Worm (Caenorhabditis elegans): ENCODE results near the gene Y22D7AL.3.

Gene Y22D7AL.3

DNA sequence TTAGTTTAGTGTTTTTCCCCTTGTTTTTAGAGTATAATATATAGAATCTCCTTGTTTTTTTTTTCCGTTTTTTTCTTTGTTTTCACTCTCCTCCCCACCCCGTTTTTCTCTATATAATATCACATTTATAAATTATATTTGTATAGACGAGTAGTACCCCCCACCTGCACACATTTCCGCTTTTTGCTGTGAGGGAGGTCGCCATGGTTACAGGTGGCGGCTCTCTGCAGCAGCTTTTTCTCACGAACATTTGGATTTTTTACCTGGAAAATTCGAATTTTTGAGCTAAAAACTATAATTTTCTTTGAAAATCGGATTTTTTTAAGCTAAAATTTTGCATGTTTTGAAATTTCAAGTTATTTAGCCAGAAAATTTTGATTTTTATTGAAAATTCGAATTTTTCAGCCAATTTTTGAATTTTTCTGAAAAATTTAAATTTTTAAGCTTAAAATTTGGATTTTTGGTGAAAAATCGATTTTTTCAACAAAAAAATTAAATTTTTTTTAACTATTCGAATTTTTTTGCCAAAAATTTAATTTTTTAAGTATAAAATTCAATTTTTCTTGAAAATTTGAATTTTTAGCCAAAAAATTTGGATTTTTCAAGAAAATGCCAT, 15.5 kb upstream of the Y22D7AL.3 start:
- TF ChIP-seq jun-1 (tag; optimal IDR thresholded peaks at IDR 0.05) (no peak), C04F5.9 (tag; optimal IDR thresholded peaks at IDR 0.05) (no peak), efl-1 (optimal IDR thresholded peaks at IDR 0.05) (no peak), efl-1 (GFP tag; optimal IDR thresholded peaks at IDR 0.05 in 1 of 2) (peak in 1 of 2 experiments; percentile 70), lsy-2 (tag; optimal IDR thresholded peaks at IDR 0.05) (no peak)

DNA sequence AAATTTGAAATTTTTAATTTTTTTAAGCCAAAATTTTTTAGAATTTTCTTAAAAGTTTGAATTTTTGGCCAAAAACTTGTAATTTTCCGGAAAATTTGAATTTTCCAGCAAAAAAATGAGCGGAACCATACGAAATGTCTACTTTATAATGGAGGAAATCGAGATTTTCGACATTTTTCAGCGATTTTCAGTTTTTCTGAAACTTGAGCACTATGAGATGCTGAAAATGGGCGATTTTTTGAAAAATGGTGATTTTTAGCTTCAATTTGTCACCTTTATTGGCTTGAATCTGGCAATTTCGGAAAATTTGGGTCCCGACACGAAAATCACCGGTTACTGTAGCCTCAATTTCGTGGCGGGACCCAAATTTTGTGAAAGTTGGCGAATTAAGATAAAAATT, 14.7 kb upstream of the Y22D7AL.3 start, which contains the start of gene Y22D7AL.4:
Gene Y22D7AL.4 (plus strand): TSS at position 109 of the 400 bp plus-strand sequence.
- no peak for TF ChIP-seq efl-1 (optimal IDR thresholded peaks at IDR 0.05)
- peak in 1 of 2 experiments; percentile 13 for TF ChIP-seq efl-1 (GFP tag; optimal IDR thresholded peaks at IDR 0.05 in 1 of 2)
- no peak for TF ChIP-seq pax-3 (tag; optimal IDR thresholded peaks at IDR 0.05)
- peak; percentile 52 for TF ChIP-seq nhr-85 (tag)

- no peak for TF ChIP-seq isw-1 (GFP tag; IDR thresholded peaks at IDR 0.05)
- TF ChIP-seq egl-27 (tag; optimal IDR thresholded peaks at IDR 0.05), result no peak
- no peak for TF ChIP-seq dpl-1 (GFP tag; optimal IDR thresholded peaks at IDR 0.05)
- TF ChIP-seq fkh-10 (GFP tag; optimal IDR thresholded peaks at IDR 0.05), result no peak
- TF ChIP-seq nhr-20 (tag; optimal IDR thresholded peaks at IDR 0.05), result no peak
- no peak for TF ChIP-seq F16B12.6 (tag; optimal IDR thresholded peaks at IDR 0.05)
- no peak for TF ChIP-seq nhr-12 (tag; optimal IDR thresholded peaks at IDR 0.05)
- no peak for TF ChIP-seq ceh-8 (GFP tag; optimal IDR thresholded peaks at IDR 0.05)
- no peak for TF ChIP-seq ceh-88 (GFP tag; IDR thresholded peaks at IDR 0.05)
- no peak for TF ChIP-seq C16A3.4 (tag; optimal IDR thresholded peaks at IDR 0.05)
Observed at ce11 chrIII:1634270-1634669, 7.0 kb upstream of the Y22D7AL.3 start, which contains the start of gene Y22D7AL.11. TSS of gene Y22D7AL.11 (minus strand) at chrIII:1634370.

- TF ChIP-seq ztf-11 (tag; optimal IDR thresholded peaks at IDR 0.05) (no peak), nhr-47 (tag; optimal IDR thresholded peaks at IDR 0.05) (no peak), pqm-1 (tag; optimal IDR thresholded peaks at IDR 0.05) (no peak)
Observed at ce11 chrIII:1638345-1638744, 2.9 kb upstream of the Y22D7AL.3 start.

DNA sequence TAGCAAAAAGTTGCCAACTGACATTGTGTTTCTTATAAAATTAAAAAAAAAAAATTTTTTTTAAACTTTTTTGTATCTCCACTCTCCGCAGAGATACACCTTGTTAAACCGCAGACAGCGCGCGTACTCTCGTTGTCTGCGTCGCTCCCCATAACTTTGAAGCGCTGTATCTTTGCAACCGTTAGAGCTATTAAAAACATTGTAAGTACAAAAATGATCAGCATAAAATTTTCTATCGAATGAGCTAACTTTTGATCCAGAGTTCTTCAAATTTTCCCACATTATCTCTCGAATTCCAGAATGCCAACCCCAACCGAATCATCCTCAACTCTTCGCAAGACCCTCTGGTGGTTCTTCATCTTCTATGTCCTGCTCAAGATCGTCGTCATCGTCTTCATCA, 10.9 kb downstream of the Y22D7AL.3 start, which contains the start of gene Y22D7AL.1:
Gene Y22D7AL.1 (plus strand): TSS at position 301 of the 400 bp plus-strand sequence.
- no peak for TF ChIP-seq mab-9 (GFP tag; IDR thresholded peaks at IDR 0.05)

- no peak for TF ChIP-seq aha-1 (tag; optimal IDR thresholded peaks at IDR 0.05)
- no peak for TF ChIP-seq hpl-2 (GFP tag; optimal IDR thresholded peaks at IDR 0.05)
- no peak for TF ChIP-seq hlh-4 (tag; optimal IDR thresholded peaks at IDR 0.05)
- TF ChIP-seq egl-13 (tag; optimal IDR thresholded peaks at IDR 0.05), result no peak
- TF ChIP-seq efl-1 (optimal IDR thresholded peaks at IDR 0.05), result no peak
- TF ChIP-seq efl-1 (GFP tag; optimal IDR thresholded peaks at IDR 0.05 in 1 of 2), result peak in 1 of 2 experiments; percentile 52
Observed at ce11 chrIII:1652925-1653324, 11.7 kb downstream of the Y22D7AL.3 start.

- TF ChIP-seq blmp-1 (tag; optimal IDR thresholded peaks at IDR 0.05) (no peak), rnt-1 (tag; optimal IDR thresholded peaks at IDR 0.05) (no peak)
Observed at ce11 chrIII:1657380-1657779, 16.1 kb downstream of the Y22D7AL.3 start, which contains the start of gene cht-4. TSS of gene cht-4 (minus strand) at chrIII:1657480.

ce11 chrIII:1659763-1660162, 18.5 kb downstream of the Y22D7AL.3 start, which contains the start of gene Y22D7AL.15:
TSS of gene Y22D7AL.15 (minus strand) at chrIII:1659863.
- TF ChIP-seq nhr-90 (tag; optimal IDR thresholded peaks at IDR 0.05; ENCODE audit: poor library complexity) (no peak), zip-4 (GFP tag; optimal IDR thresholded peaks at IDR 0.05) (no peak), elt-2 (tag; optimal IDR thresholded peaks at IDR 0.05) (no peak), unc-30 (tag; optimal IDR thresholded peaks at IDR 0.05) (no peak), ztf-11 (tag; optimal IDR thresholded peaks at IDR 0.05) (no peak), sptf-1 (tag; optimal IDR thresholded peaks at IDR 0.05) (no peak)

Data from whole organism, L1 larva.